Worm (Caenorhabditis elegans) whole organism, late embryonic: Measurements from ENCODE around the gene F35C8.8.

Source experiments
- C08G9.2 ChIP-seq: sonication (generic microtip); optimal IDR thresholded peaks from 2 replicates; lab custom pipeline; 2016; ENCODE audit warnings: mild to moderate bottlenecking, missing genetic modification characterization, moderate library complexity, missing compliant biosample characterization
- C38D4.7 ChIP-seq: fragments of 200-800 bp; sonication (Bioruptor generic); optimal IDR thresholded peaks from 2 replicates; lab custom pipeline; 2018; ENCODE audit warnings: mild to moderate bottlenecking, missing genetic modification characterization, moderate library complexity, missing compliant biosample characterization
- Y22D7AL.16 ChIP-seq: sonication (generic microtip); optimal IDR thresholded peaks from 2 replicates; lab custom pipeline; 2016; ENCODE audit warnings: missing genetic modification characterization, missing compliant biosample characterization
- ceh-14 ChIP-seq: sonication (generic microtip); optimal IDR thresholded peaks from 2 replicates; lab custom pipeline; 2016; ENCODE audit warnings: missing genotype, missing genetic modification characterization, missing compliant biosample characterization
- ceh-19 ChIP-seq: fragments of 200-800 bp; sonication (Bioruptor generic); optimal IDR thresholded peaks from 2 replicates; lab custom pipeline; 2018; ENCODE audit warnings: mild to moderate bottlenecking, missing genetic modification characterization, missing compliant biosample characterization
- ceh-2 ChIP-seq: sonication (generic microtip); optimal IDR thresholded peaks from 2 replicates; lab custom pipeline; 2016; ENCODE audit warnings: missing genotype, missing genetic modification characterization, missing compliant biosample characterization
- ceh-22 ChIP-seq: sonication (generic microtip); optimal IDR thresholded peaks from 2 replicates; lab custom pipeline; 2017; ENCODE audit warnings: missing biosample characterization, missing genetic modification characterization
- ceh-24 ChIP-seq: sonication (generic microtip); optimal IDR thresholded peaks from 2 replicates; lab custom pipeline; 2016; ENCODE audit warnings: mild to moderate bottlenecking, missing genetic modification characterization, missing compliant biosample characterization
- ceh-30 ChIP-seq: fragments of 150-350 bp; optimal IDR thresholded peaks from 2 replicates; lab custom pipeline; 2014; ENCODE audit warnings: missing biosample characterization, missing genetic modification characterization
- ceh-31 ChIP-seq: sonication (generic microtip); optimal IDR thresholded peaks from 2 replicates; lab custom pipeline; 2016; ENCODE audit warnings: missing genetic modification characterization, missing compliant biosample characterization
- ceh-34 ChIP-seq: sonication (generic microtip); optimal IDR thresholded peaks from 2 replicates; lab custom pipeline; 2016; ENCODE audit warnings: mild to moderate bottlenecking, missing genetic modification characterization, missing compliant biosample characterization
- ceh-48 ChIP-seq: sonication (generic microtip); optimal IDR thresholded peaks from 2 replicates; lab custom pipeline; 2016; ENCODE audit warnings: missing genetic modification characterization, inconsistent platforms, missing compliant biosample characterization
- ceh-6 ChIP-seq: fragments of 200-800 bp; sonication (Bioruptor generic); optimal IDR thresholded peaks from 2 replicates; lab custom pipeline; 2018; ENCODE audit warnings: mild to moderate bottlenecking, missing genetic modification characterization, missing compliant biosample characterization
- ceh-9 ChIP-seq: sonication (generic microtip); optimal IDR thresholded peaks from 2 replicates; lab custom pipeline; 2016; ENCODE audit warnings: mild to moderate bottlenecking, missing genetic modification characterization, inconsistent platforms, missing compliant biosample characterization
- che-1 ChIP-seq: sonication (generic microtip); optimal IDR thresholded peaks from 2 replicates; lab custom pipeline; 2016; ENCODE audit warnings: mild to moderate bottlenecking, missing genetic modification characterization, missing compliant biosample characterization
- dve-1 ChIP-seq: sonication (generic microtip); optimal IDR thresholded peaks from 2 replicates; lab custom pipeline; 2017; ENCODE audit warnings: antibody characterized with exemption, mild to moderate bottlenecking, missing genetic modification characterization, missing compliant biosample characterization
- elt-2 ChIP-seq: sonication (generic microtip); optimal IDR thresholded peaks from 2 replicates; lab custom pipeline; 2016; ENCODE audit warnings: missing genetic modification reagents, missing genetic modification characterization, missing compliant biosample characterization
- elt-4 ChIP-seq: sonication (generic microtip); optimal IDR thresholded peaks from 2 replicates; lab custom pipeline; 2016; ENCODE audit warnings: missing genetic modification characterization, missing compliant biosample characterization
- fkh-6 ChIP-seq: sonication (generic microtip); optimal IDR thresholded peaks from 2 replicates; lab custom pipeline; 2016; ENCODE audit warnings: missing genetic modification characterization, missing compliant biosample characterization
- gmeb-2 ChIP-seq: sonication (generic microtip); optimal IDR thresholded peaks from 2 replicates; lab custom pipeline; 2016; ENCODE audit warnings: missing genetic modification characterization, inconsistent platforms, missing compliant biosample characterization
- hlh-15 ChIP-seq: sonication (generic microtip); optimal IDR thresholded peaks from 2 replicates; lab custom pipeline; 2016; ENCODE audit warnings: missing genetic modification characterization, missing compliant biosample characterization
- hlh-30 ChIP-seq: sonication (generic microtip); optimal IDR thresholded peaks from 2 replicates; lab custom pipeline; 2017; ENCODE audit warnings: antibody characterized with exemption, missing genetic modification characterization, missing compliant biosample characterization; ENCODE audit not compliant: insufficient read depth
- lin-11 ChIP-seq: fragments of 200-800 bp; sonication (Bioruptor generic); optimal IDR thresholded peaks from 2 replicates; lab custom pipeline; 2018; ENCODE audit warnings: mild to moderate bottlenecking, missing genetic modification characterization, missing compliant biosample characterization
- madf-2 ChIP-seq: sonication (generic microtip); optimal IDR thresholded peaks from 2 replicates; lab custom pipeline; 2017; ENCODE audit warnings: missing genetic modification characterization, missing compliant biosample characterization
- mec-3 ChIP-seq: sonication (generic microtip); optimal IDR thresholded peaks from 2 replicates; lab custom pipeline; 2016; ENCODE audit warnings: borderline replicate concordance, missing genetic modification characterization, missing compliant biosample characterization
- nfya-1 ChIP-seq: sonication (generic microtip); optimal IDR thresholded peaks from 2 replicates; lab custom pipeline; 2017; ENCODE audit warnings: missing genetic modification characterization, mild to moderate bottlenecking, missing compliant biosample characterization, antibody characterized with exemption, moderate library complexity
- nhr-11 ChIP-seq: fragments of 150-350 bp; optimal IDR thresholded peaks from 2 replicates; lab custom pipeline; 2014; ENCODE audit warnings: missing biosample characterization, missing genetic modification characterization
- nhr-232 ChIP-seq: sonication (generic microtip); optimal IDR thresholded peaks from 2 replicates; lab custom pipeline; 2016; ENCODE audit warnings: missing genetic modification characterization, missing compliant biosample characterization
- odd-2 ChIP-seq: sonication (generic microtip); optimal IDR thresholded peaks from 2 replicates; lab custom pipeline; 2017; ENCODE audit warnings: antibody characterized with exemption, mild to moderate bottlenecking, missing genetic modification characterization, missing compliant biosample characterization
- pat-9 ChIP-seq: fragments of 200-800 bp; sonication (Bioruptor generic); optimal IDR thresholded peaks from 2 replicates; lab custom pipeline; 2018; ENCODE audit warnings: mild to moderate bottlenecking, missing genetic modification characterization, moderate library complexity, missing compliant biosample characterization
- pha-4 ChIP-seq: fragments of 150-350 bp; optimal IDR thresholded peaks from 2 replicates; lab custom pipeline; 2018; ENCODE audit warnings: missing biosample characterization, missing genetic modification reagents, missing genetic modification characterization
- pros-1 ChIP-seq: fragments of 150-350 bp; optimal IDR thresholded peaks from 2 replicates; lab custom pipeline; 2014; ENCODE audit warnings: missing biosample characterization, missing genetic modification reagents, missing genetic modification characterization
- ref-2 ChIP-seq: sonication (generic microtip); optimal IDR thresholded peaks from 2 replicates; lab custom pipeline; 2016; ENCODE audit warnings: missing genetic modification characterization, missing compliant biosample characterization
- sdc-2 ChIP-seq: sonication (generic microtip); optimal IDR thresholded peaks from 2 replicates; lab custom pipeline; 2016; ENCODE audit warnings: missing genotype, missing genetic modification characterization, missing compliant biosample characterization
- tbx-2 ChIP-seq: sonication (generic microtip); optimal IDR thresholded peaks from 2 replicates; lab custom pipeline; 2016; ENCODE audit warnings: missing genetic modification characterization, missing compliant biosample characterization
- tbx-7 ChIP-seq: sonication (generic microtip); optimal IDR thresholded peaks from 2 replicates; lab custom pipeline; 2016; ENCODE audit warnings: missing genotype, missing genetic modification characterization, missing compliant biosample characterization
- unc-3 ChIP-seq, 2 experiments: fragments of 200-800 bp in 1 of 2; sonication (Bioruptor generic) in 1 of 2; sonication (generic microtip) in 1 of 2; conservative IDR thresholded peaks in 1 of 2; optimal IDR thresholded peaks in 1 of 2; 2 replicates each; pipeline versions ENCODE4 v1.3.6 to Lab custom; 2016 to 2022; ENCODE audit warnings: missing compliant biosample characterization in 2 of 2, missing genetic modification characterization in 2 of 2, missing genetic modification reagents in 1 of 2
- unc-42 ChIP-seq: sonication (generic microtip); optimal IDR thresholded peaks from 2 replicates; lab custom pipeline; 2016; ENCODE audit warnings: missing genotype, missing genetic modification characterization, missing compliant biosample characterization
- unc-55 ChIP-seq: sonication (generic microtip); optimal IDR thresholded peaks from 2 replicates; lab custom pipeline; 2017; ENCODE audit warnings: missing biosample characterization, missing genetic modification reagents, missing genetic modification characterization
- zip-5 ChIP-seq: sonication (generic microtip); optimal IDR thresholded peaks from 2 replicates; lab custom pipeline; 2016; ENCODE audit warnings: missing genetic modification characterization, missing compliant biosample characterization
- ztf-16 ChIP-seq: sonication (generic microtip); optimal IDR thresholded peaks from 2 replicates; lab custom pipeline; 2017; ENCODE audit warnings: missing genetic modification characterization, missing compliant biosample characterization

F35C8.8 gene

DNA sequence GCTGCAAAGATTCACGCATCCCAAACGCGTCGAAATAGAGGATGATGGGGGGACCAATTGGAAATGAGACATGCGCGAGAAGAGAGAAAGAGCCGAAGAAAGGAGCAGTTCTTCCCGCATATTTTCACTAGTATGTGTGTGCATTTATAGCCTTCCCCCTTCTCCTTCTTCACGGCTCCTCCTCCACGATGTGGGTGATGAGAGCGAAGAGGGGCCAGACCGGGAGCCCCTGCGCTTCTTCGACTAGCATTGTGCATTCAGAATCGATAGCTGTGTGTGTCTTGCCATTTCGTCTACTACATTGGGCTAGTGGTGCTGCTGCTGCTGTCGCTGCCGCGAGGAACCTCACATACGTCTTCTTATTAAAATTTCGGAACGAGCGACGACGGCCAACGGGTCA, 4.2 kb downstream of the F35C8.8 start, which contains the start of gene jkk-1:
TSS of gene jkk-1 (plus strand) at position 249 of the 400 bp plus-strand sequence.
- TF ChIP-seq pros-1 (tag; lab: Kevin White, UChicago) = no peak
- no peak for TF ChIP-seq ceh-24
- TF ChIP-seq ceh-14 (tag; lab: Kevin White, UChicago) = peak; percentile 32
- peak; percentile 46 for TF ChIP-seq ceh-34 (tag; lab: Kevin White, UChicago)
- no peak for TF ChIP-seq mec-3 (tag; lab: Kevin White, UChicago)
- no peak for TF ChIP-seq tbx-7 (tag; lab: Kevin White, UChicago)
- TF ChIP-seq sdc-2 = peak; percentile 68
- TF ChIP-seq ceh-6 = peak; percentile 35
- no peak for TF ChIP-seq elt-4 (tag; lab: Kevin White, UChicago)
- no peak for TF ChIP-seq nhr-11
- peak; percentile 64 for TF ChIP-seq ceh-31 (tag; lab: Kevin White, UChicago)
- no peak for TF ChIP-seq Y22D7AL.16 (tag; lab: Kevin White, UChicago)
- no peak for TF ChIP-seq lin-11 (tag; lab: Kevin White, UChicago)
- no peak for TF ChIP-seq ceh-30
- TF ChIP-seq nhr-232 (tag; lab: Kevin White, UChicago) = no peak
- peak; percentile 44 for TF ChIP-seq ceh-19 (GFP tag; lab: Kevin White, UChicago)
- TF ChIP-seq ceh-48 (tag; lab: Kevin White, UChicago) = peak; percentile 82
- TF ChIP-seq tbx-2 (tag; lab: Kevin White, UChicago) = peak; percentile 30
- TF ChIP-seq fkh-6 (tag; lab: Kevin White, UChicago) = no peak
- no peak for TF ChIP-seq hlh-30 (tag; lab: Kevin White, UChicago)
- no peak for TF ChIP-seq gmeb-2
- TF ChIP-seq elt-2 (tag; lab: Kevin White, UChicago) = no peak
- TF ChIP-seq C08G9.2 (tag; lab: Kevin White, UChicago) = no peak
- TF ChIP-seq nfya-1 (tag; lab: Kevin White, UChicago) = peak; percentile 59
- no peak for TF ChIP-seq unc-3 (GFP tag; conservative IDR thresholded peaks at IDR 0.05; lab: Robert Waterston, UW)
- TF ChIP-seq unc-3 (tag; optimal IDR thresholded peaks at IDR 0.05; lab: Kevin White, UChicago) = no peak
- peak; percentile 71 for TF ChIP-seq unc-42 (tag; lab: Kevin White, UChicago)

DNA sequence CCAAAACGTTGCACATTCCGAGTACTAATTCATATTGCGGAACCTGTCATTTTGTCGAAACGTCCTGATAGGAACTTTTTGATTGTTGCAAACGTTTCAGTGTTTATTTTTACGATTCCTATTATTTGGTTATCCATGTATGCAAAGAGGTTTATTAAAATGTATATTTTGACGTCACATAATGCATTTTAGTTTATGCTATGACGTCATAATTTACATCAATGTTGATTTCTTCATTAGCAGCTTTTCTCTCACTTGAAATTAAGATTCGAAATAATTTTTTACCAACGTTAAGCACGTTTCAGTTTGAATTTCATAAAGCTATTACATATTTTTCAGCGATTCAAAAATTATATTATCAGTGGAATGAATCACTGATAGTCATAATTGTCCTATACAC, 5.8 kb downstream of the F35C8.8 start:
- no peak for TF ChIP-seq ceh-30
- no peak for TF ChIP-seq odd-2 (tag; lab: Kevin White, UChicago)
- TF ChIP-seq madf-2 (tag; lab: Kevin White, UChicago) = no peak
- TF ChIP-seq ceh-2 (tag; lab: Kevin White, UChicago) = no peak
- TF ChIP-seq tbx-2 (tag; lab: Kevin White, UChicago) = no peak
- TF ChIP-seq dve-1 (tag; lab: Kevin White, UChicago) = no peak
- no peak for TF ChIP-seq zip-5
- TF ChIP-seq ceh-14 (tag; lab: Kevin White, UChicago) = no peak
- no peak for TF ChIP-seq unc-3 (GFP tag; conservative IDR thresholded peaks at IDR 0.05; lab: Robert Waterston, UW)
- no peak for TF ChIP-seq unc-3 (tag; optimal IDR thresholded peaks at IDR 0.05; lab: Kevin White, UChicago)
- no peak for TF ChIP-seq ceh-22
- no peak for TF ChIP-seq hlh-15
- TF ChIP-seq ceh-9 (tag; lab: Kevin White, UChicago) = no peak
- TF ChIP-seq unc-55 (GFP tag; lab: Kevin White, UChicago) = no peak
- TF ChIP-seq pha-4 (tag; lab: Kevin White, UChicago) = no peak
- no peak for TF ChIP-seq pat-9 (tag; lab: Kevin White, UChicago)
- TF ChIP-seq lin-11 (tag; lab: Kevin White, UChicago) = no peak
- no peak for TF ChIP-seq fkh-6 (tag; lab: Kevin White, UChicago)
- no peak for TF ChIP-seq ref-2 (tag; lab: Kevin White, UChicago)
- no peak for TF ChIP-seq C38D4.7

ce11 chrX:5365437-5365836, 7.0 kb downstream of the F35C8.8 start, which contains the start of gene F35C8.5:
Gene F35C8.5, plus strand, starts transcription at chrX:5365813.
- TF ChIP-seq elt-2 (tag; lab: Kevin White, UChicago) (peak; percentile 5), ref-2 (tag; lab: Kevin White, UChicago) (no peak), C38D4.7 (no peak), che-1 (tag; lab: Kevin White, UChicago) (no peak), odd-2 (tag; lab: Kevin White, UChicago) (no peak), ztf-16 (tag; lab: Kevin White, UChicago) (no peak)
